Fruit fly (Drosophila melanogaster): ENCODE results near the gene CG31817.

- no peak for TF ChIP-seq Sin3A (optimal IDR thresholded peaks at IDR 0.05)
- no peak for TF ChIP-seq psq (optimal IDR thresholded peaks at IDR 0.05)
Observed at dm6 chr2L:16353765-16354164, 16.1 kb upstream of the CG31817 start.

Data from Kc167 (cell line).